Fruit fly (Drosophila melanogaster): ENCODE results near the gene VAChT.

DNA sequence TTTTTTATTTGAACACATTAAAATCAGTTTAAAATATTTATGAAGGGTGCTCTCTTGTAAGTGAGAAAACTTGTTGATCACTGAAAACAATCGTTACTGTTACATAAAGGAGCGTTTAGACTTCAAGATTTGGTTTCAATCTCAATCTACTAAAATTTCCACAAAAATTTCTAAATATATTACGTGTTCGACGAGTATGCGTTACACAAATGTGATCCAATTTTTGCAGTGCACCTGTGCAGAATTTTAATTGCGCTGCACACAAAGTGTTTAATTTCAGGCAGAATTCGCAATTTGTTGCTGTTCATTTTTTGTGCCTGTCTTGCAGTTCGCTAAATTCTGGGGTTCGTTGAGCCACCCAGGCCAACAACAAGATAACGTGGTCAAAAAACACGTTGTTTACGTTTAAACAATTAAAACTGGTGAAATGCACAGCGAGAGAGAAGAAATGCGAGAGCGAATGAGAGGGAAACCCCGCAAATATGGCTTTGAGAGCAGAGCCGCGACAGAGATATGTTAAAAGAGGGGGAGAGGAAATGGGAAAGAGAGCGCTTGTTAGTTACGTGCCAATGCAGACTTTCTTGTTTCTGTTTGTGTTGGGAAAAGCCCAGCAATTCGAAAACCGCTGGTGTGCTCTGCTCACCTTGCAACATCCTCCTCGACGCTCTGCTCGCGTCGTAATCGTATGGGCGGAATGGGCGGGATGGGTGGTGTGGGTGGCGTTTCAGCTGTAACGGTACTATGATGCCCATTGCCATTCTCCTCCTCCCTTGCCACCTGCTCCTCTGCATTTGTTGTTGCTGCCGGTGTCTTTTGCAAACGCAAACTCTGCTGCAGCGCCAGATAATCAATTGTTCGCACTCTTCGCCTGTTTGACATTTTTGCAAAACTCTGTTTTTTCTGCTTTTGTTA is 37.3 kb downstream of the VAChT start:
- TF ChIP-seq CG8478 (optimal IDR thresholded peaks at IDR 0.05): no peak
- TF ChIP-seq CTCF (optimal IDR thresholded peaks at IDR 0.05): no peak

Measured in S2 (cell line).